Worm (Caenorhabditis elegans) whole organism, L4/young adult: ENCODE measurements around the gene fbxa-5.

Source experiments
- W03F9.2 ChIP-seq: fragments of 150-350 bp; optimal IDR thresholded peaks from 2 replicates; lab custom pipeline; 2014; ENCODE audit warnings: missing biosample characterization, missing genetic modification characterization
- him-1 ChIP-seq: sonication (generic microtip); optimal IDR thresholded peaks from 2 replicates; lab custom pipeline; 2016; ENCODE audit warnings: missing genotype, missing genetic modification reagents, missing genetic modification characterization, missing compliant biosample characterization

- no peak for TF ChIP-seq him-1 (tag; lab: Kevin White, UChicago)
- no peak for TF ChIP-seq W03F9.2 (tag; lab: Kevin White, UChicago)
Measured at ce11 chrIII:1295149-1295716, 44.9 kb downstream of the fbxa-5 start, which contains the start of gene fbxa-35.
